Worm (Caenorhabditis elegans): Measurements from ENCODE around the gene tag-123.

Gene tag-123

ce11 chrX:8381651-8382050 lies 40.2 kb downstream of the tag-123 start (continued):
- TF ChIP-seq F10E7.11 (tag; optimal IDR thresholded peaks at IDR 0.05) (peak; percentile 26), nhr-179 (tag; optimal IDR thresholded peaks at IDR 0.05) (no peak), aptf-3 (GFP tag; IDR thresholded peaks at IDR 0.05) (no peak), him-1 (tag; optimal IDR thresholded peaks at IDR 0.05) (peak; percentile 63), F52B5.7 (tag; optimal IDR thresholded peaks at IDR 0.05) (no peak), ekl-4 (GFP tag; IDR thresholded peaks at IDR 0.05) (peak; percentile 28; the same call in 1 of the 2 replicates), mxl-1 (tag; optimal IDR thresholded peaks at IDR 0.05) (no peak), Y53F4B.3 (GFP tag; IDR thresholded peaks at IDR 0.05) (no peak), T26A5.8 (tag; optimal IDR thresholded peaks at IDR 0.05) (no peak), ztf-22 (GFP tag; optimal IDR thresholded peaks at IDR 0.05) (no peak), Y56A3A.18 (GFP tag; IDR thresholded peaks at IDR 0.05) (0 out of 2 replicates have a peak, but pooled peaks have one; percentile 53), bed-1 (GFP tag; IDR thresholded peaks at IDR 0.05) (no peak), ets-4 (GFP tag; optimal IDR thresholded peaks at IDR 0.05) (no peak), gei-17 (GFP tag; optimal IDR thresholded peaks at IDR 0.05) (no peak), B0019.2 (GFP tag; conservative IDR thresholded peaks at IDR 0.05) (no peak), bed-2 (GFP tag; IDR thresholded peaks at IDR 0.05) (no peak), nfya-1 (tag; optimal IDR thresholded peaks at IDR 0.05; ENCODE audit: borderline replicate concordance, insufficient read depth) (no peak), nfya-2 (GFP tag; IDR thresholded peaks at IDR 0.05) (no peak), pha-4 (tag; optimal IDR thresholded peaks at IDR 0.05) (no peak), K12H6.12 (tag; optimal IDR thresholded peaks at IDR 0.05) (no peak), ceh-100 (GFP tag; IDR thresholded peaks at IDR 0.05) (peak; percentile 45; the same call in 1 of the 2 replicates), lin-40 (tag; optimal IDR thresholded peaks at IDR 0.05) (no peak), C06A6.2 (GFP tag; conservative IDR thresholded peaks at IDR 0.05) (no peak), xnd-1 (tag; optimal IDR thresholded peaks at IDR 0.05) (no peak), ceh-40 (GFP tag; IDR thresholded peaks at IDR 0.05) (0 out of 2 replicates have a peak, but pooled peaks have one; percentile 36), F55B11.4 (tag; optimal IDR thresholded peaks at IDR 0.05; ENCODE audit: borderline replicate concordance, insufficient read depth) (no peak), nhr-90 (tag; optimal IDR thresholded peaks at IDR 0.05) (peak; percentile 80), unc-130 (GFP tag; optimal IDR thresholded peaks at IDR 0.05) (no peak), tlf-1 (GFP tag; optimal IDR thresholded peaks at IDR 0.05) (no peak), egl-18 (GFP tag; IDR thresholded peaks at IDR 0.05) (no peak), athp-1 (tag; optimal IDR thresholded peaks at IDR 0.05) (peak; percentile 51), pbrm-1 (GFP tag; IDR thresholded peaks at IDR 0.05) (peak; percentile 89), ztf-6 (GFP tag; IDR thresholded peaks at IDR 0.05) (no peak), ceh-79 (tag; optimal IDR thresholded peaks at IDR 0.05) (no peak), Y95B8A.8 (GFP tag; IDR thresholded peaks at IDR 0.05) (no peak), sdz-38 (tag; optimal IDR thresholded peaks at IDR 0.05) (no peak), ztf-28 (GFP tag; IDR thresholded peaks at IDR 0.05) (0 out of 2 replicates have a peak, but pooled peaks have one; percentile 27), nhr-120 (GFP tag; IDR thresholded peaks at IDR 0.05) (no peak), ccch-3 (GFP tag; optimal IDR thresholded peaks at IDR 0.05) (no peak), F33H1.4 (GFP tag; IDR thresholded peaks at IDR 0.05) (no peak), lsl-1 (GFP tag; optimal IDR thresholded peaks at IDR 0.05) (no peak), C17E4.6 (GFP tag; IDR thresholded peaks at IDR 0.05) (no peak), snpc-3.4 (tag; optimal IDR thresholded peaks at IDR 0.05) (peak; percentile 74), dox-1 (GFP tag; IDR thresholded peaks at IDR 0.05) (peak; percentile 54; the same call in 1 of the 2 replicates), D2030.7 (GFP tag; IDR thresholded peaks at IDR 0.05) (peak; percentile 80), mcd-1 (GFP tag; IDR thresholded peaks at IDR 0.05) (no peak), hrde-1 (tag; optimal IDR thresholded peaks at IDR 0.05; ENCODE audit: borderline replicate concordance) (peak; percentile 52), somi-1 (GFP tag; optimal IDR thresholded peaks at IDR 0.05) (no peak), madf-6 (GFP tag; IDR thresholded peaks at IDR 0.05) (peak; percentile 49; the same call in 1 of the 2 replicates), repo-1 (tag; optimal IDR thresholded peaks at IDR 0.05) (peak; percentile 58)
